Fruit fly (Drosophila melanogaster): ENCODE measurements around the gene CG7987.

dm6 chr3R:14568501-14569137 lies 7.1 kb downstream of the CG7987 start, which contains the start of gene CG8066:
- TF ChIP-seq bab1 (GFP tag; optimal IDR thresholded peaks at IDR 0.05) = no peak
- TF ChIP-seq Mnt (GFP tag; optimal IDR thresholded peaks at IDR 0.05) = no peak
- no peak for TF ChIP-seq pad (GFP tag; optimal IDR thresholded peaks at IDR 0.05)
- TF ChIP-seq kay (GFP tag; ENCODE audit: borderline replicate concordance) = peak; percentile 98
- TF ChIP-seq CG7101 (tag; optimal IDR thresholded peaks at IDR 0.05) = peak; percentile 23
- no peak for TF ChIP-seq Clk (GFP tag; optimal IDR thresholded peaks at IDR 0.05)
- no peak for TF ChIP-seq tj (GFP tag; optimal IDR thresholded peaks at IDR 0.05)
- TF ChIP-seq CG12768 (GFP tag; optimal IDR thresholded peaks at IDR 0.05) = peak; percentile 18
- no peak for TF ChIP-seq CG1620 (GFP tag; optimal IDR thresholded peaks at IDR 0.05)
- no peak for TF ChIP-seq Crg-1 (GFP tag; optimal IDR thresholded peaks at IDR 0.05)
- TF ChIP-seq cic (GFP tag; optimal IDR thresholded peaks at IDR 0.05) = peak; percentile 75
- peak; percentile 42 for TF ChIP-seq CG11617 (GFP tag; optimal IDR thresholded peaks at IDR 0.05)
- no peak for TF ChIP-seq CG7045 (GFP tag; optimal IDR thresholded peaks at IDR 0.05)
